Worm (Caenorhabditis elegans) whole organism, L4 larva: ENCODE data around the gene K12H6.10.

Experiments
- F49E8.2 ChIP-seq: sonication (generic microtip); optimal IDR thresholded peaks from 2 replicates; lab custom pipeline; 2016; ENCODE audit warnings: missing compliant biosample characterization, mild to moderate bottlenecking, missing genetic modification characterization, borderline replicate concordance
- ceh-28 ChIP-seq: fragments of 150-350 bp; optimal IDR thresholded peaks from 2 replicates; lab custom pipeline; 2014; ENCODE audit warnings: missing biosample characterization, missing genetic modification reagents, missing genetic modification characterization
- duxl-1 ChIP-seq: sonication (generic microtip); optimal IDR thresholded peaks from 2 replicates; lab custom pipeline; 2016; ENCODE audit warnings: mild to moderate bottlenecking, missing genetic modification characterization, moderate library complexity, missing compliant biosample characterization; ENCODE audit not compliant: poor library complexity
- hlh-11 ChIP-seq: fragments of 200-800 bp; sonication (Bioruptor generic); optimal IDR thresholded peaks from 2 replicates; lab custom pipeline; 2018; ENCODE audit warnings: mild to moderate bottlenecking, missing genetic modification characterization, missing compliant biosample characterization
- lin-39 ChIP-seq: fragments of 150-350 bp; optimal IDR thresholded peaks from 2 replicates; lab custom pipeline; 2014; ENCODE audit warnings: missing biosample characterization, missing genetic modification reagents, missing genetic modification characterization
- nhr-10 ChIP-seq: fragments of 150-350 bp; optimal IDR thresholded peaks from 2 replicates; lab custom pipeline; 2014; ENCODE audit warnings: missing biosample characterization, missing genetic modification characterization
- nhr-25 ChIP-seq: sonication (generic microtip); optimal IDR thresholded peaks from 2 replicates; lab custom pipeline; 2017; ENCODE audit warnings: missing genetic modification characterization, mild to moderate bottlenecking, missing compliant biosample characterization, antibody characterized with exemption, moderate library complexity, borderline replicate concordance; ENCODE audit not compliant: insufficient read depth
- set-16 ChIP-seq: fragments of 200-800 bp; sonication (Bioruptor generic); IDR thresholded peaks from 2 replicates; pipeline ENCODE4 v1.3.6; 2022; ENCODE audit warnings: missing genetic modification reagents, missing genetic modification characterization, missing compliant biosample characterization
- snpc-4 ChIP-seq: fragments of 150-350 bp; optimal IDR thresholded peaks from 2 replicates; lab custom pipeline; 2014; ENCODE audit warnings: missing biosample characterization, missing genetic modification characterization
- ztf-7 ChIP-seq: fragments of 150-350 bp; optimal IDR thresholded peaks from 2 replicates; lab custom pipeline; 2014; ENCODE audit warnings: missing biosample characterization, missing genetic modification characterization

ce11 chrII:2795413-2795812 is 27.3 kb upstream of the K12H6.10 start:
- no peak for TF ChIP-seq lin-39
- TF ChIP-seq ceh-28 = peak; percentile 75
- TF ChIP-seq F49E8.2 (tag; lab: Kevin White, UChicago) = no peak
- no peak for TF ChIP-seq snpc-4 (tag; lab: Kevin White, UChicago)
- no peak for TF ChIP-seq hlh-11 (tag; lab: Kevin White, UChicago)
- no peak for TF ChIP-seq ztf-7 (tag; lab: Kevin White, UChicago)
- TF ChIP-seq set-16 (GFP tag; lab: Robert Waterston, UW) = no peak
- no peak for TF ChIP-seq nhr-25
- TF ChIP-seq duxl-1 (tag; lab: Kevin White, UChicago) = no peak
- TF ChIP-seq nhr-10 (tag; lab: Kevin White, UChicago) = no peak
